Worm (Caenorhabditis elegans): ENCODE measurements around the gene ubc-1.

- TF ChIP-seq cog-1 (tag; optimal IDR thresholded peaks at IDR 0.05), result no peak
- TF ChIP-seq T22C8.4 (GFP tag; IDR thresholded peaks at IDR 0.05), result no peak
- no peak for TF ChIP-seq klf-2 (GFP tag; conservative IDR thresholded peaks at IDR 0.05)
- TF ChIP-seq med-1 (GFP tag; optimal IDR thresholded peaks at IDR 0.05; ENCODE audit: insufficient read depth), result no peak
- no peak for TF ChIP-seq flt-1 (GFP tag; IDR thresholded peaks at IDR 0.05)
- no peak for TF ChIP-seq tab-1 (GFP tag; IDR thresholded peaks at IDR 0.05)
- TF ChIP-seq ztf-29 (GFP tag; IDR thresholded peaks at IDR 0.05), result no peak
These were observed 20.2 kb upstream of the ubc-1 start for ce11 chrIV:4082599-4082998.
